Worm (Caenorhabditis elegans) whole organism, L4/young adult: ENCODE measurements around the gene Y73B6BL.37.

Source experiments
- W03F9.2 ChIP-seq: fragments of 150-350 bp; optimal IDR thresholded peaks from 2 replicates; lab custom pipeline; 2014; ENCODE audit warnings: missing biosample characterization, missing genetic modification characterization
- dao-5 ChIP-seq: sonication (generic microtip); optimal IDR thresholded peaks from 2 replicates; lab custom pipeline; 2016; ENCODE audit warnings: missing genotype, missing genetic modification characterization, moderate library complexity, missing compliant biosample characterization
- him-1 ChIP-seq: sonication (generic microtip); optimal IDR thresholded peaks from 2 replicates; lab custom pipeline; 2016; ENCODE audit warnings: missing genotype, missing genetic modification reagents, missing genetic modification characterization, missing compliant biosample characterization

ce11 chrIV:6535908-6536307, 48.8 kb downstream of the Y73B6BL.37 start, which contains the start of gene C01G5.3:
- TF ChIP-seq him-1 (tag; lab: Kevin White, UChicago) (no peak), dao-5 (tag; lab: Kevin White, UChicago) (no peak), W03F9.2 (no peak)
